Fruit fly (Drosophila melanogaster) ovary, adult (tissue): ENCODE data around the gene aly.
A peak's percentile ranks its signal among the peaks of the same experiment; 100 is the strongest.

Experiments used
- CG17801 ChIP-seq: fragments of 200-800 bp; optimal IDR thresholded peaks from 2 replicates; lab custom pipeline; 2019; ENCODE audit warnings: missing biosample characterization, mild to moderate bottlenecking, missing genetic modification characterization, moderate library complexity; ENCODE audit not compliant: partially characterized antibody

Gene aly

dm6 chr3L:3050185-3050584 lies 23.9 kb upstream of the aly start, which contains the start of gene CG32485:
Gene CG32485, plus strand, starts transcription at chr3L:3050323.
- TF ChIP-seq CG17801 (GFP tag; lab: Kevin White, UChicago): peak; percentile 86

DNA sequence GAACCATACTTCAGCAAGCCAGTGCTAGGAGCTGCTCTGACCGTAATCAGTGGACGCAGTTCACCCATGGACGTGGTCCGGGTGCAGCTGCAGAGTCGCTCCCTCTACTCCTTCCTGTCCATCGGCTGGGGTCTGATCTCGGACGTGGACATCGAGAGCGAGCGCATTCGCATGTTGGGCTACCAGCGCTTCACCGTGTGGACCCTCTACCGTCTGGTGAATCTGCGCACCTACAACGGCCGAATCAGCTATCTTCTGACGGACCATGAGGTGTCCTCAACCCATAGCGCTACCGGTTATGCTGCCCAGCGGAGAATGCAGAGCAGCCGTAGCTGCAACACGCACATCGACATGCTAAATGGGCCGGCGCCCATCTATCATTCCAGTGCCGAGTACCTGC lies 22.3 kb upstream of the aly start:
- TF ChIP-seq CG17801 (GFP tag; lab: Kevin White, UChicago): no peak

dm6 chr3L:3046325-3047156 lies 20.2 kb upstream of the aly start, which contains the start of the genes scramb2 and Sk2:
Gene scramb2, minus strand, starts transcription at chr3L:3046812.
Gene Sk2, plus strand, starts transcription at chr3L:3047087.
- TF ChIP-seq CG17801 (GFP tag; lab: Kevin White, UChicago): peak; percentile 94

- peak; percentile 47 for TF ChIP-seq CG17801 (GFP tag; lab: Kevin White, UChicago)
Measured at dm6 chr3L:3045256-3045743, 19.0 kb upstream of the aly start.

dm6 chr3L:3042150-3043049 lies 16.1 kb upstream of the aly start, which contains the start of gene Prx4:
Gene Prx4, plus strand, starts transcription at chr3L:3042359.
- TF ChIP-seq CG17801 (GFP tag; lab: Kevin White, UChicago): peak; percentile 81

DNA sequence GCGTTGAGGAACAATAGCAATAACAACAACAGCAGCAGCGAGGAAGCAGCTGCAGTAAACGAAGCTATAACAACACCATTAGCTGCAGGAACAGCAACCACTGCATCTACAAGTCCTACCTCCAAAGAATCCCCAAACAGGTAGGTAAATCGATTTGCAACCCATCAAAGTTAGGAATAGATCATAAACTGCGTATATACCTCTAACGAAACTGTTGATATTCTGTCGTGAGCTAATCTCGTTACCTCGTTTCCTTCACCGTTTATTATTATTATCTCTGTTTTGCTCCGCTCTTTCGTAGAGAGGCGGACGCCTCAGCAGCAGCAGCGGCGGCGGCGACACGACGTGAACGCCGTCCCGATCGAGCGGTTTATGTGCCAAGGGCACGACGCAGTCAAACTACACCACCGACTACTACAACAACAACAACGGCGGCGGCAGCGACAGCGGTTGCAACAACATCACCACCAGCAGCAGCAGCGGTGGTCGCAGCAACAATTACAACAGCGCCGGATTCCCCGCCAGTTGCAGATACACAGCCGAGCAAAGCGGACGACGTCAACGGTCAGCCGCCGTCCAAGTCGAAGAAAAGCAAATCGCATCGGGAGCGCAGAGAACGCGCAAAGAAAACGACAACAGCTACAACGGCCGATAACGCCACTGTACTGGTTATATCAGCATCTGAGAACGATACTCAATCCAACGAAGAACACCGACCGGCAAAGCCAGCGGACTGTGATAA lies 11.7 kb upstream of the aly start:
- TF ChIP-seq CG17801 (GFP tag; lab: Kevin White, UChicago): peak; percentile 66

dm6 chr3L:3036951-3037586 lies 10.7 kb upstream of the aly start:
- no peak for TF ChIP-seq CG17801 (GFP tag; lab: Kevin White, UChicago)

DNA sequence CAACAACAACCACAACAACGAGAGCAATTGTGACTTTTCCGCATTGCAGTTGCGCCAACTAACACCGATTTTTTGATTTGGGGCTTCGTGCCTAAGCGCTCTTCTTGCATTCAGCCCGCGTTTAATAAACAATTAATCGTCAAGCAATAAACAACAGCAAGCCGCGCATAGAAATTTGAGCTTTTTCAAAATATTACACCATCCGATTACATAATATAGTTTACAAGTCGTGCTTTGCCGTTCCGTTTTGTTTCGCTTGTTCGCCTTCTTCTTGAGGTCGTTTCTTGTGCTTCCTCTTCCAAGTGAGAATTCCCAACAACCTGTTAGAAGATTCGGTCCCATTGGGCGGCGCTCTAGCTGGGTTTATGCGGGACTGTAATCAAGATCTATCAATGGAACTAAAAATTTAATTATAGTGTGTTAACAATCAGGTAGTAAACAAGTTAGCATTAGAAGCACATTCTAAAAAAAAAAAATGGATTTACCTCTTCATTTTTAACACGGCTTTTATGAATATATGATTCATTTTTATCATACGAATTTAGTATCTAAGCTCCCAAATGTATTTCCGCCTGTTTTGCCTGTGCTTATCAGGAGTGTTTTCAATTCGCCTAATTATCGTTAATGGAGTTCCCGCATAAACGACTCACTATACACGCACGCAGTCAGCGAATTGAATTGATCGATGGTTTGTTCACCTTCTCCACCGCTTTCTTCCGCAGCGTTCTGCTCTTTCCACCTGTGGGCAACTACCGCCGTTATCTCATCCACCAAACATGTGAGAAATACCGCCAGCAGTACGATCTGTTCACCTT lies 9.7 kb upstream of the aly start:
- TF ChIP-seq CG17801 (GFP tag; lab: Kevin White, UChicago): peak; percentile 77

DNA sequence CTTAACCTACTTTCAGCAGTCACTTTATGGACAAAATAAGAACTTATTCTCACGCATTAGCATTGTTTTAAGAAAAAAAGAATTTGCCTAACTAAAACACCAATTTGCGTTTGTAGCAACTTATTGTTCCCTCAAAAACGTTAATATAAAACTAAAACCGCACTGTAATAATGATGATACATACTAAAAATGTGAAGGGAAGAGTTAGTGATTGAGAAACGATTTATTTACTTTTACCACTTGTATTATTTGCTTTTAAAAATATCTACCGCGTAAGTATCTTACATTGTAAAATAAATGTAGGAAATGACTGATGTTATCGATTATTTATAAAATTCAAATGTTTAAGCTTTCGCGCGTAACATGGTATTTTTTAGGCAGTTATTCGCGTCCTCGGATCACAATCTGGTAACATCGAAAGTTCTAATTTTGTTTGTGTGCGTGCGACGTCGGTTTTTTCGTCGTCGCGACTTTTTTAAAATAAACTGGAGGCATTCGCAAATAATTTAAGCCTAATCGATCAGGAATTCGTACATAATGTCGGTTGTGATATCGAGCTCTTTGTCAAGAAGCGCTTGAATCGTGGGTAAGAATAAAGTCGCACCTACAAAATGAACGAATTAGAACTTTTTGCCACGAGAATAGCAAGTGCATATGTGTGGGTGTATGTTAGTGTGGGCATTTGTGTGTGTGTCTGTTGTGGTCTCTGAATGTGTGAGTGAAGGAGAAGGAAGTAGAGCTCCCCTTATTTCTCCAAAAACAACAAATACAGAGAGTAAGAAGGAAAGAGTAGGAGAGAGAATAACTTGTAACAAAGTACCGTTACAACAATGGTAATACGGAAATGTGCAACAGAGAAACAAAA lies 8.7 kb upstream of the aly start, which contains the start of gene CG2162:
Gene CG2162, plus strand, starts transcription at position 418 of the 865 bp plus-strand sequence.
- TF ChIP-seq CG17801 (GFP tag; lab: Kevin White, UChicago): no peak

- no peak for TF ChIP-seq CG17801 (GFP tag; lab: Kevin White, UChicago)
Measured at dm6 chr3L:3017156-3017555, 9.2 kb downstream of the aly start, which contains the start of gene CG32487. Gene CG32487, minus strand, starts transcription at chr3L:3017256.

DNA sequence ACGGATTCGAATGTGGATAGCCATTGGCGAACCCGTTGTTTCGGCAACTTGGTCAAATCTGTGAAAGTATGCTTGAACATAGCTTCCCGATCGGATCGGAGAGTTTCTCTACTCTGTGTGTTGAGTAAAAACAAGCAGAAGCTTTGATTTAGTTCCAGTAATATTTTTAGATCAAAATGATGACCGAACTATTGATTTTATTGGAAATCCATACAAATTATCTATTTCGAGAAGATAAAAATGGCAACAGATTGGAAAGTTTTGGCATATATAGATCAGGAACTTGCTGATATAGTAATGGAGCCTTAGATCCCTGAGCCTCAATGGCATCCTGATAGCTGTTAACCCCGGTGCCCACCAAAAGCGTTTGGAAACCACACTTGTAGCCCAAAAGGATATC lies 10.4 kb downstream of the aly start, which contains the start of gene CG32488:
Gene CG32488, minus strand, starts transcription at position 101 of the 400 bp plus-strand sequence.
- no peak for TF ChIP-seq CG17801 (GFP tag; lab: Kevin White, UChicago)

- no peak for TF ChIP-seq CG17801 (GFP tag; lab: Kevin White, UChicago)
Measured at dm6 chr3L:3013496-3013895, 12.8 kb downstream of the aly start.
